Worm (Caenorhabditis elegans) whole organism, L4/young adult: ENCODE measurements around the gene T26H5.9.

Source experiments
- W03F9.2 ChIP-seq: fragments of 150-350 bp; optimal IDR thresholded peaks from 2 replicates; lab custom pipeline; 2014; ENCODE audit warnings: missing biosample characterization, missing genetic modification characterization
- dao-5 ChIP-seq: sonication (generic microtip); optimal IDR thresholded peaks from 2 replicates; lab custom pipeline; 2016; ENCODE audit warnings: missing genotype, missing genetic modification characterization, moderate library complexity, missing compliant biosample characterization
- him-1 ChIP-seq: sonication (generic microtip); optimal IDR thresholded peaks from 2 replicates; lab custom pipeline; 2016; ENCODE audit warnings: missing genotype, missing genetic modification reagents, missing genetic modification characterization, missing compliant biosample characterization

DNA sequence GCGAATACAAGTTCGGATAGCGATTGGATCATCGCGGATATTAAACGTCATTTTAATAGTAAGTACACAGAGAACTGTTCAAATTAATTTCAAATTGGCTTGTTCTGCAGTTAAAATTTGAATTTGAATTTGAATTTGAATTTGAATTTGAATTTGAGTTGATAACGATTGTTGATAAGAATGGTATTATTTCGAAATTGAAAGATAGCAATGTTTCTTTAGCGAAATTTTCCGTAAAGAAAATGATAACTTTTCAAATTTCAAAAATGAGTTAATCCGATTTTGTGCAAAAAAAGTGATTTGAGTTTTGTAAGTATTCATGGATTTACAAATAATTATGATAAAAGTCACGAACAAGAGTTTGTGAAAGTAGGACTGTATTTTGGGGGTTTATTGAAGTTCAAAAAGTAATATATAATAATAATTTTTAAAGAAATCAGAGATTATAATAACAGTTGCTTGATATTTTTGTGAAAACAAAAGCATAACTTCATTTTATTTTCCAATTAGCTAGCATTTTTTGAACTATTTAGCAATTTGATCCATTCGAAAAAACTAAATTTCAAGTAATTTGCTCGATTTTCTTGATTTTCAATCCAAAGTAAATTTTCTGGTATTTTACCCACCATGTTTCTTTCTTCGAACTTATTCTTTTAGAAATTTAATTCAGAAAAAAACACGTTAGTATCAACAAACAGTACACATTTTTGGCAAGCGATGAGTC, 19.2 kb upstream of the T26H5.9 start, which contains the start of gene Y36E3A.2:
- no peak for TF ChIP-seq dao-5
- no peak for TF ChIP-seq W03F9.2 (tag; lab: Kevin White, UChicago)
- no peak for TF ChIP-seq him-1 (tag; lab: Kevin White, UChicago)
